Fruit fly (Drosophila melanogaster) whole organism, embryonic: Measurements from ENCODE around the gene CG9886.

Experiments used
- CG10274 ChIP-seq: fragments of 200-800 bp; sonication (Bioruptor generic); optimal IDR thresholded peaks from 3 replicates; lab custom pipeline; 2017; ENCODE audit warnings: missing biosample characterization, mild to moderate bottlenecking, missing genetic modification characterization
- CG11085 ChIP-seq: fragments of 200-800 bp; sonication (Bioruptor generic); IDR thresholded peaks from 2 replicates; pipeline ENCODE4 v1.3.6; 2022; ENCODE audit warnings: missing biosample characterization, missing genetic modification characterization
- CG11504 ChIP-seq: fragments of 200-800 bp; sonication (Bioruptor generic); optimal IDR thresholded peaks from 3 replicates; lab custom pipeline; 2019; ENCODE audit warnings: missing biosample characterization, mild to moderate bottlenecking, missing genetic modification characterization, moderate library complexity
- CG11560 ChIP-seq: fragments of 200-800 bp; sonication (Bioruptor generic); IDR thresholded peaks from 3 replicates; pipeline ENCODE4 v1.3.6; 2022; ENCODE audit warnings: missing biosample characterization, missing genetic modification characterization
- CG11723 ChIP-seq: fragments of 200-800 bp; sonication (Bioruptor generic); optimal IDR thresholded peaks from 2 replicates; lab custom pipeline; 2017; ENCODE audit warnings: missing biosample characterization, mild to moderate bottlenecking, missing genetic modification characterization
- CG1647 ChIP-seq: fragments of 200-800 bp; sonication (Bioruptor generic); optimal IDR thresholded peaks from 3 replicates; lab custom pipeline; 2016; ENCODE audit warnings: missing biosample characterization, missing genetic modification characterization
- CG16815 ChIP-seq: fragments of 200-800 bp; sonication (Bioruptor generic); optimal IDR thresholded peaks from 3 replicates; lab custom pipeline; 2017; ENCODE audit warnings: missing biosample characterization, mild to moderate bottlenecking, missing genetic modification characterization
- CG18262 ChIP-seq: fragments of 200-800 bp; optimal IDR thresholded peaks from 3 replicates; lab custom pipeline; 2019; ENCODE audit warnings: missing biosample characterization, mild to moderate bottlenecking, missing genetic modification characterization, moderate library complexity
- CG1832 ChIP-seq: fragments of 200-800 bp; sonication (Bioruptor generic); optimal IDR thresholded peaks from 2 replicates; lab custom pipeline; 2017; ENCODE audit warnings: missing biosample characterization, mild to moderate bottlenecking, missing genetic modification characterization, inconsistent platforms
- CG3163 ChIP-seq: fragments of 200-800 bp; sonication (Bioruptor generic); optimal IDR thresholded peaks from 3 replicates; lab custom pipeline; 2016; ENCODE audit warnings: missing biosample characterization, missing genetic modification characterization
- CG4360 ChIP-seq: fragments of 200-800 bp; sonication (Bioruptor generic); IDR thresholded peaks from 2 replicates; pipeline ENCODE4 v1.3.6; 2022; ENCODE audit warnings: missing biosample characterization, missing genetic modification characterization
- CG4424 ChIP-seq: fragments of 200-800 bp; sonication (Bioruptor generic); optimal IDR thresholded peaks from 3 replicates; lab custom pipeline; 2016; ENCODE audit warnings: missing biosample characterization, missing genetic modification characterization
- CG6791 ChIP-seq: fragments of 200-800 bp; sonication (Bioruptor generic); IDR thresholded peaks from 3 replicates; pipeline ENCODE4 v1.3.6; 2022; ENCODE audit warnings: missing biosample characterization, missing genetic modification characterization; ENCODE audit not compliant: partially characterized antibody
- CG6854 ChIP-seq: fragments of 200-800 bp; sonication (Bioruptor generic); optimal IDR thresholded peaks from 3 replicates; lab custom pipeline; 2017; ENCODE audit warnings: missing biosample characterization, mild to moderate bottlenecking, missing genetic modification characterization
- CG7928 ChIP-seq: fragments of 200-800 bp; sonication (Bioruptor generic); optimal IDR thresholded peaks from 2 replicates; lab custom pipeline; 2017; ENCODE audit warnings: missing biosample characterization, mild to moderate bottlenecking, missing genetic modification characterization
- CG8089 ChIP-seq: fragments of 200-800 bp; sonication (Bioruptor generic); optimal IDR thresholded peaks from 3 replicates; lab custom pipeline; 2016; ENCODE audit warnings: missing biosample characterization, missing genetic modification characterization
- CG8281 ChIP-seq: fragments of 200-800 bp; sonication (Bioruptor generic); optimal IDR thresholded peaks from 2 replicates; lab custom pipeline; 2018; ENCODE audit warnings: missing biosample characterization, mild to moderate bottlenecking, missing genetic modification characterization, moderate library complexity
- CrebB ChIP-seq: fragments of 200-800 bp; sonication (Bioruptor generic); optimal IDR thresholded peaks from 3 replicates; lab custom pipeline; 2018; ENCODE audit warnings: missing biosample characterization, mild to moderate bottlenecking, missing genetic modification characterization
- Dek ChIP-seq: fragments of 200-800 bp; sonication (Bioruptor generic); optimal IDR thresholded peaks from 3 replicates; lab custom pipeline; 2019; ENCODE audit warnings: missing biosample characterization, mild to moderate bottlenecking, missing genetic modification characterization, moderate library complexity
- ERR ChIP-seq: fragments of 200-800 bp; sonication (Bioruptor generic); optimal IDR thresholded peaks from 2 replicates; lab custom pipeline; 2016; ENCODE audit warnings: missing biosample characterization, missing genetic modification characterization
- Gug ChIP-seq: fragments of 200-800 bp; sonication (Bioruptor generic); IDR thresholded peaks from 4 replicates; pipeline ENCODE4 v1.3.6; 2022; ENCODE audit warnings: missing biosample characterization, missing genetic modification characterization
- HLHmδ ChIP-seq: fragments of 200-800 bp; sonication (Bioruptor generic); optimal IDR thresholded peaks from 2 replicates; lab custom pipeline; 2018; ENCODE audit warnings: missing biosample characterization, mild to moderate bottlenecking, missing genetic modification characterization, moderate library complexity
- Hey ChIP-seq: fragments of 200-800 bp; sonication (Bioruptor generic); optimal IDR thresholded peaks from 3 replicates; lab custom pipeline; 2018; ENCODE audit warnings: missing biosample characterization, mild to moderate bottlenecking, missing genetic modification characterization
- Hmr ChIP-seq: fragments of 200-800 bp; sonication (Bioruptor generic); optimal IDR thresholded peaks from 3 replicates; lab custom pipeline; 2017; ENCODE audit warnings: mild to moderate bottlenecking, missing biosample characterization, missing genetic modification reagents, missing genetic modification characterization
- Hr78 ChIP-seq, 2 experiments: fragments of 200-800 bp in 1 of 2; fragments of >200 bp in 1 of 2; sonication (Bioruptor generic) in 1 of 2; optimal IDR thresholded peaks; 2 replicates each; lab custom pipeline; 2017 to 2019; ENCODE audit warnings: missing biosample characterization in 2 of 2, missing genetic modification characterization in 2 of 2, mild to moderate bottlenecking in 1 of 2, moderate library complexity in 1 of 2
- Hsf ChIP-seq: fragments of 200-800 bp; sonication (Bioruptor generic); optimal IDR thresholded peaks from 3 replicates; lab custom pipeline; 2016; ENCODE audit warnings: missing biosample characterization, missing genetic modification characterization
- Kr ChIP-seq: fragments of 200-800 bp; sonication (Bioruptor generic); optimal IDR thresholded peaks from 2 replicates; lab custom pipeline; 2017; ENCODE audit warnings: missing biosample characterization, mild to moderate bottlenecking, missing genetic modification characterization
- MBD-R2 ChIP-seq: fragments of 200-800 bp; sonication (Bioruptor generic); IDR thresholded peaks from 2 replicates; pipeline ENCODE4 v1.3.6; 2022; ENCODE audit warnings: missing biosample characterization, missing genetic modification characterization
- NK7.1 ChIP-seq: fragments of 200-800 bp; sonication (Bioruptor generic); optimal IDR thresholded peaks from 3 replicates; lab custom pipeline; 2016; ENCODE audit warnings: missing biosample characterization, missing genetic modification characterization
- Oli ChIP-seq: fragments of 200-800 bp; sonication (Bioruptor generic); optimal IDR thresholded peaks from 2 replicates; lab custom pipeline; 2018; ENCODE audit warnings: missing biosample characterization, mild to moderate bottlenecking, missing genetic modification characterization, moderate library complexity
- Rx ChIP-seq: fragments of 200-800 bp; sonication (Bioruptor generic); IDR thresholded peaks from 2 replicates; pipeline ENCODE4 v1.3.6; 2022; ENCODE audit warnings: missing biosample characterization, missing genetic modification characterization
- Sin3A ChIP-seq: fragments of >200 bp; optimal IDR thresholded peaks from 2 replicates; lab custom pipeline; 2018
- Tbp ChIP-seq: fragments of >200 bp; optimal IDR thresholded peaks from 2 replicates; lab custom pipeline; 2018; ENCODE audit warnings: missing biosample characterization, missing genetic modification characterization
- Usf ChIP-seq: fragments of 200-800 bp; sonication (Bioruptor generic); optimal IDR thresholded peaks from 2 replicates; lab custom pipeline; 2017; ENCODE audit warnings: missing genotype, missing biosample characterization, missing genetic modification characterization
- ase ChIP-seq: fragments of 200-800 bp; sonication (Bioruptor generic); IDR thresholded peaks from 3 replicates; pipeline ENCODE4 v1.3.6; 2022; ENCODE audit warnings: missing biosample characterization, missing genetic modification characterization
- bcd ChIP-seq: fragments of 200-800 bp; sonication (Bioruptor generic); optimal IDR thresholded peaks from 2 replicates; lab custom pipeline; 2017; ENCODE audit warnings: missing biosample characterization, mild to moderate bottlenecking, missing genetic modification characterization
- cg ChIP-seq: fragments of 200-800 bp; sonication (Bioruptor generic); optimal IDR thresholded peaks from 3 replicates; lab custom pipeline; 2019; ENCODE audit warnings: missing biosample characterization, mild to moderate bottlenecking, missing genetic modification characterization, moderate library complexity
- chif ChIP-seq, 2 experiments: fragments of 200-800 bp; sonication (Bioruptor generic); optimal IDR thresholded peaks; 3 replicates each; lab custom pipeline; 2016; ENCODE audit warnings: missing biosample characterization in 2 of 2, missing genetic modification characterization in 2 of 2
- chm ChIP-seq: fragments of 200-800 bp; sonication (Bioruptor generic); IDR thresholded peaks from 2 replicates; pipeline ENCODE4 v1.3.6; 2022; ENCODE audit warnings: missing biosample characterization, missing genetic modification characterization
- gsb-n ChIP-seq: fragments of 200-800 bp; sonication (Bioruptor generic); optimal IDR thresholded peaks from 3 replicates; lab custom pipeline; 2018; ENCODE audit warnings: missing biosample characterization, mild to moderate bottlenecking, missing genetic modification characterization
- klu ChIP-seq: fragments of 200-800 bp; sonication (Bioruptor generic); IDR thresholded peaks from 2 replicates; pipeline ENCODE4 v1.3.6; 2022; ENCODE audit warnings: missing biosample characterization, missing genetic modification characterization
- lov ChIP-seq, 2 experiments: fragments of 200-800 bp in 1 of 2; fragments of >200 bp in 1 of 2; sonication (Bioruptor generic) in 1 of 2; IDR thresholded peaks in 1 of 2; optimal IDR thresholded peaks in 1 of 2; 2 replicates in 1 of 2; 3 replicates in 1 of 2; pipeline versions ENCODE4 v1.3.6 to Lab custom; 2017 to 2022; ENCODE audit warnings: missing biosample characterization in 1 of 2, missing genetic modification characterization in 1 of 2
- ranshi ChIP-seq: fragments of 200-800 bp; sonication (Bioruptor generic); IDR thresholded peaks from 2 replicates; pipeline ENCODE4 v1.3.6; 2022; ENCODE audit warnings: missing biosample characterization, missing genetic modification characterization
- ro ChIP-seq: fragments of 200-800 bp; sonication (Bioruptor generic); IDR thresholded peaks from 2 replicates; pipeline ENCODE4 v1.3.6; 2022; ENCODE audit warnings: missing biosample characterization, missing genetic modification characterization
- shn ChIP-seq: fragments of 200-800 bp; sonication (Bioruptor generic); optimal IDR thresholded peaks from 3 replicates; lab custom pipeline; 2016; ENCODE audit warnings: missing biosample characterization, missing genetic modification characterization
- sisA ChIP-seq: fragments of 200-800 bp; sonication (Bioruptor generic); IDR thresholded peaks from 2 replicates; pipeline ENCODE4 v1.3.6; 2022; ENCODE audit warnings: missing biosample characterization, missing genetic modification characterization
- slp2 ChIP-seq: fragments of 200-800 bp; sonication (Bioruptor generic); optimal IDR thresholded peaks from 2 replicates; lab custom pipeline; 2016; ENCODE audit warnings: missing biosample characterization, missing genetic modification characterization
- tna ChIP-seq: fragments of 200-800 bp; sonication (Bioruptor generic); IDR thresholded peaks from 2 replicates; pipeline ENCODE4 v1.3.6; 2022; ENCODE audit warnings: missing biosample characterization, missing genetic modification characterization; ENCODE audit not compliant: partially characterized antibody

Gene CG9886

dm6 chr2L:2373818-2374746 is 46.5 kb upstream of the CG9886 start, which contains the start of the genes CG3609 and CG15390 (continued):
- TF ChIP-seq Hey = peak; percentile 57
- TF ChIP-seq CG6854 = peak; percentile 14
- TF ChIP-seq CG11723 = peak; percentile 68
- peak; percentile 76 for TF ChIP-seq sisA
- TF ChIP-seq Hmr (GFP tag; lab: Kevin White, UChicago) = peak; percentile 77
- no peak for TF ChIP-seq klu
- peak; percentile 81 for TF ChIP-seq CG3163 (GFP tag; lab: Kevin White, UChicago)
- no peak for TF ChIP-seq CG4360
- TF ChIP-seq shn (GFP tag; lab: Kevin White, UChicago) = peak; percentile 92
- peak; percentile 71 for TF ChIP-seq Rx (GFP tag; lab: Robert Waterston, UW)
- TF ChIP-seq CG11504 (tag; lab: Kevin White, UChicago) = peak; percentile 69
- TF ChIP-seq Oli (tag; lab: Kevin White, UChicago) = peak; percentile 30
- TF ChIP-seq CG7928 (GFP tag; lab: Kevin White, UChicago) = peak; percentile 45
- peak; percentile 82 for TF ChIP-seq ranshi (GFP tag; lab: Robert Waterston, UW)
- no peak for TF ChIP-seq HLHmδ (GFP tag; lab: Kevin White, UChicago)
- no peak for TF ChIP-seq CG8281
- no peak for TF ChIP-seq CG10274 (GFP tag; lab: Kevin White, UChicago)
- TF ChIP-seq NK7.1 (GFP tag; lab: Kevin White, UChicago) = peak; percentile 83
- TF ChIP-seq Dek (tag; lab: Kevin White, UChicago) = peak; percentile 82
- no peak for TF ChIP-seq Kr
- peak; percentile 39; the same call in 1 of the 3 replicates for TF ChIP-seq CG6791 (GFP tag; lab: Robert Waterston, UW)
- peak; percentile 90 for TF ChIP-seq chm
- peak; percentile 92 for TF ChIP-seq Gug (GFP tag; lab: Robert Waterston, UW)
- peak; percentile 87 for TF ChIP-seq CrebB (tag; lab: Kevin White, UChicago)
- TF ChIP-seq chif (GFP tag; optimal IDR thresholded peaks at IDR 0.05; lab: Kevin White, UChicago) = peak; percentile 77 to 89
- TF ChIP-seq ase (GFP tag; lab: Robert Waterston, UW) = peak; percentile 45; the same call in 1 of the 3 replicates
- peak; percentile 68 for TF ChIP-seq CG11560
- peak; percentile 44 for TF ChIP-seq Usf (GFP tag; lab: Kevin White, UChicago)
- no peak for TF ChIP-seq ro
- TF ChIP-seq slp2 = peak; percentile 69
- TF ChIP-seq CG1647 (GFP tag; lab: Kevin White, UChicago) = peak; percentile 85
- peak in 1 of 2 experiments; percentile 39 for TF ChIP-seq Hr78 (GFP tag; optimal IDR thresholded peaks at IDR 0.05; lab: Kevin White, UChicago)
- peak; percentile 61 for TF ChIP-seq CG18262 (tag; lab: Kevin White, UChicago)
- TF ChIP-seq CG11085 = peak; percentile 59; the same call in 1 of the 2 replicates
- peak; percentile 71 for TF ChIP-seq bcd (GFP tag; lab: Kevin White, UChicago)
- no peak for TF ChIP-seq CG1832 (GFP tag; lab: Kevin White, UChicago)
- no peak for TF ChIP-seq lov (optimal IDR thresholded peaks at IDR 0.05; lab: Kevin White, UChicago)
- peak; percentile 30; the same call in 2 of the 3 replicates for TF ChIP-seq lov (GFP tag; IDR thresholded peaks at IDR 0.05; lab: Robert Waterston, UW)
- TF ChIP-seq Hsf (GFP tag; lab: Kevin White, UChicago) = peak; percentile 89
- TF ChIP-seq ERR (GFP tag; lab: Kevin White, UChicago) = peak; percentile 91
- TF ChIP-seq gsb-n (tag; lab: Kevin White, UChicago) = peak; percentile 54
- TF ChIP-seq Tbp (GFP tag; lab: Kevin White, UChicago) = no peak
- no peak for TF ChIP-seq tna
- peak; percentile 56 for TF ChIP-seq CG4424
- peak; percentile 4 for TF ChIP-seq Sin3A (lab: Kevin White, UChicago)
- peak; percentile 52 for TF ChIP-seq cg (GFP tag; lab: Kevin White, UChicago)
- peak; percentile 97 for TF ChIP-seq MBD-R2
- TF ChIP-seq CG16815 (GFP tag; lab: Kevin White, UChicago) = peak; percentile 48
- TF ChIP-seq CG8089 (GFP tag; lab: Kevin White, UChicago) = peak; percentile 37
